Worm (Caenorhabditis elegans): ENCODE measurements around the gene Y69H2.10.

- TF ChIP-seq nhr-11 (tag; optimal IDR thresholded peaks at IDR 0.05): no peak
- no peak for TF ChIP-seq fos-1 (tag; optimal IDR thresholded peaks at IDR 0.05)
- no peak for TF ChIP-seq nhr-12 (tag; optimal IDR thresholded peaks at IDR 0.05)
- TF ChIP-seq blmp-1 (tag; optimal IDR thresholded peaks at IDR 0.05; ENCODE audit: insufficient read depth): no peak
- TF ChIP-seq lsy-2 (tag; optimal IDR thresholded peaks at IDR 0.05): no peak
Measured at ce11 chrV:18687361-18687760, 17.2 kb downstream of the Y69H2.10 start.
